Fruit fly (Drosophila melanogaster) whole organism, embryonic: ENCODE results near the gene Gr32a.
A peak's percentile ranks its signal among the peaks of the same experiment; 100 is the strongest.

Experiments
- BEAF-32 ChIP-seq: fragments of 200-800 bp; sonication (Bioruptor generic); optimal IDR thresholded peaks from 3 replicates; lab custom pipeline; 2017; ENCODE audit warnings: missing biosample characterization, missing genetic modification characterization, mild to moderate bottlenecking, moderate library complexity, missing genetic modification reagents
- Blimp-1 ChIP-seq: fragments of 200-800 bp; sonication (Bioruptor generic); optimal IDR thresholded peaks from 3 replicates; lab custom pipeline; 2018; ENCODE audit warnings: missing biosample characterization, missing genetic modification characterization, mild to moderate bottlenecking, moderate library complexity, missing genetic modification reagents
- C15 ChIP-seq: fragments of 200-800 bp; sonication (Bioruptor generic); IDR thresholded peaks from 3 replicates; pipeline ENCODE4 v1.3.6; 2022; ENCODE audit warnings: missing biosample characterization, missing genetic modification characterization
- CG10209 ChIP-seq: fragments of 200-800 bp; sonication (Bioruptor generic); optimal IDR thresholded peaks from 3 replicates; lab custom pipeline; 2017; ENCODE audit warnings: missing biosample characterization, mild to moderate bottlenecking, missing genetic modification characterization, missing genetic modification reagents
- CG1024 ChIP-seq: fragments of 200-800 bp; sonication (Bioruptor generic); IDR thresholded peaks from 2 replicates; pipeline ENCODE4 v1.3.6; 2022; ENCODE audit warnings: missing biosample characterization, missing genetic modification characterization
- CG10267 ChIP-seq: fragments of 200-800 bp; sonication (Bioruptor generic); optimal IDR thresholded peaks from 2 replicates; lab custom pipeline; 2018; ENCODE audit warnings: missing biosample characterization, mild to moderate bottlenecking, missing genetic modification characterization, moderate library complexity
- CG10462 ChIP-seq: fragments of 200-800 bp; sonication (Bioruptor generic); optimal IDR thresholded peaks from 2 replicates; lab custom pipeline; 2016; ENCODE audit warnings: missing biosample characterization, missing genetic modification characterization
- CG12155 ChIP-seq: fragments of 200-800 bp; sonication (Bioruptor generic); optimal IDR thresholded peaks from 3 replicates; lab custom pipeline; 2016; ENCODE audit warnings: missing biosample characterization, missing genetic modification characterization
- CG12942 ChIP-seq: fragments of 200-800 bp; sonication (Bioruptor generic); optimal IDR thresholded peaks from 3 replicates; lab custom pipeline; 2016; ENCODE audit warnings: missing biosample characterization, missing genetic modification characterization
- CG13296 ChIP-seq: fragments of 200-800 bp; sonication (Bioruptor generic); optimal IDR thresholded peaks from 3 replicates; lab custom pipeline; 2018; ENCODE audit warnings: missing biosample characterization, mild to moderate bottlenecking, missing genetic modification characterization
- CG14050 ChIP-seq: fragments of 200-800 bp; sonication (Bioruptor generic); IDR thresholded peaks from 3 replicates; pipeline ENCODE4 v1.3.6; 2022; ENCODE audit warnings: missing biosample characterization, missing genetic modification characterization
- CG14441 ChIP-seq: fragments of 200-800 bp; sonication (Bioruptor generic); IDR thresholded peaks from 2 replicates; pipeline ENCODE4 v1.3.6; 2022; ENCODE audit warnings: missing biosample characterization, missing genetic modification characterization
- CG2889 ChIP-seq: fragments of 200-800 bp; sonication (Bioruptor generic); IDR thresholded peaks from 3 replicates; pipeline ENCODE4 v1.3.6; 2022; ENCODE audit warnings: missing biosample characterization, missing genetic modification characterization
- CG31224 ChIP-seq: fragments of 200-800 bp; sonication (Bioruptor generic); IDR thresholded peaks from 2 replicates; pipeline ENCODE4 v1.3.6; 2022; ENCODE audit warnings: missing biosample characterization, missing genetic modification characterization
- CG3407 ChIP-seq: fragments of 200-800 bp; sonication (Bioruptor generic); optimal IDR thresholded peaks from 2 replicates; lab custom pipeline; 2018; ENCODE audit warnings: missing biosample characterization, mild to moderate bottlenecking, missing genetic modification characterization
- CG3847 ChIP-seq: fragments of 200-800 bp; sonication (Bioruptor generic); IDR thresholded peaks from 2 replicates; pipeline ENCODE4 v1.3.6; 2022; ENCODE audit warnings: missing biosample characterization, missing genetic modification characterization
- CG5180 ChIP-seq: fragments of 200-800 bp; sonication (Bioruptor generic); optimal IDR thresholded peaks from 3 replicates; lab custom pipeline; 2017; ENCODE audit warnings: missing biosample characterization, missing genetic modification characterization, mild to moderate bottlenecking, moderate library complexity, missing genetic modification reagents
- CG6175 ChIP-seq: fragments of 200-800 bp; sonication (Bioruptor generic); IDR thresholded peaks from 3 replicates; pipeline ENCODE4 v1.3.6; 2022; ENCODE audit warnings: missing biosample characterization, missing genetic modification characterization
- CG7271 ChIP-seq: fragments of 200-800 bp; sonication (Bioruptor generic); optimal IDR thresholded peaks from 2 replicates; lab custom pipeline; 2018; ENCODE audit warnings: missing biosample characterization, mild to moderate bottlenecking, missing genetic modification characterization, moderate library complexity
- CG7745 ChIP-seq: fragments of 200-800 bp; sonication (Bioruptor generic); optimal IDR thresholded peaks from 2 replicates; lab custom pipeline; 2018; ENCODE audit warnings: missing biosample characterization, mild to moderate bottlenecking, missing genetic modification characterization, moderate library complexity
- CG7928 ChIP-seq: fragments of 200-800 bp; sonication (Bioruptor generic); optimal IDR thresholded peaks from 2 replicates; lab custom pipeline; 2017; ENCODE audit warnings: missing biosample characterization, mild to moderate bottlenecking, missing genetic modification characterization
- CG8359 ChIP-seq: fragments of 200-800 bp; sonication (Bioruptor generic); optimal IDR thresholded peaks from 2 replicates; lab custom pipeline; 2017; ENCODE audit warnings: missing biosample characterization, mild to moderate bottlenecking, missing genetic modification characterization, borderline replicate concordance
- CG8478 ChIP-seq: fragments of >200 bp; optimal IDR thresholded peaks from 2 replicates; lab custom pipeline; 2018
- CG9876 ChIP-seq: fragments of 200-800 bp; sonication (Bioruptor generic); optimal IDR thresholded peaks from 2 replicates; lab custom pipeline; 2016; ENCODE audit warnings: missing biosample characterization, missing genetic modification characterization
- CHES-1-like ChIP-seq: fragments of 200-800 bp; sonication (Bioruptor generic); optimal IDR thresholded peaks from 2 replicates; lab custom pipeline; 2016; ENCODE audit warnings: missing biosample characterization, missing genetic modification characterization
- Chrac-16 ChIP-seq: fragments of 200-800 bp; sonication (Bioruptor generic); optimal IDR thresholded peaks from 3 replicates; lab custom pipeline; 2016; ENCODE audit warnings: missing biosample characterization, missing genetic modification characterization
- CkIIα-i1 ChIP-seq: fragments of 200-800 bp; sonication (Bioruptor generic); IDR thresholded peaks from 2 replicates; pipeline ENCODE4 v1.3.6; 2022; ENCODE audit warnings: missing biosample characterization, missing genetic modification characterization
- Doc2 ChIP-seq: fragments of 200-800 bp; sonication (Bioruptor generic); IDR thresholded peaks from 2 replicates; pipeline ENCODE4 v1.3.6; 2022; ENCODE audit warnings: missing biosample characterization, missing genetic modification characterization
- Ets97D ChIP-seq: fragments of 200-800 bp; sonication (Bioruptor generic); optimal IDR thresholded peaks from 3 replicates; lab custom pipeline; 2016; ENCODE audit warnings: missing biosample characterization, missing genetic modification characterization
- Gsc ChIP-seq: fragments of 200-800 bp; sonication (Bioruptor generic); IDR thresholded peaks from 2 replicates; pipeline ENCODE4 v1.3.6; 2022; ENCODE audit warnings: missing biosample characterization, missing genetic modification characterization
- Hmx ChIP-seq: fragments of 200-800 bp; sonication (Bioruptor generic); optimal IDR thresholded peaks from 2 replicates; lab custom pipeline; 2016; ENCODE audit warnings: missing biosample characterization, missing genetic modification characterization
- Med ChIP-seq: fragments of 200-800 bp; sonication (Bioruptor generic); peaks from one replicate; lab custom pipeline; 2016; ENCODE audit warnings: missing biosample characterization, missing genetic modification characterization, mild to moderate bottlenecking, inconsistent platforms, moderate library complexity
- Nf-YA ChIP-seq: fragments of 200-800 bp; sonication (Bioruptor generic); IDR thresholded peaks from 2 replicates; pipeline ENCODE4 v1.3.6; 2022; ENCODE audit warnings: missing biosample characterization, missing genetic modification characterization
- PHDP ChIP-seq: fragments of 200-800 bp; sonication (Bioruptor generic); optimal IDR thresholded peaks from 3 replicates; lab custom pipeline; 2018; ENCODE audit warnings: missing biosample characterization, mild to moderate bottlenecking, missing genetic modification characterization, moderate library complexity
- Rx ChIP-seq: fragments of 200-800 bp; sonication (Bioruptor generic); IDR thresholded peaks from 2 replicates; pipeline ENCODE4 v1.3.6; 2022; ENCODE audit warnings: missing biosample characterization, missing genetic modification characterization
- Side ChIP-seq: fragments of 200-800 bp; sonication (Bioruptor generic); optimal IDR thresholded peaks from 2 replicates; lab custom pipeline; 2016; ENCODE audit warnings: missing biosample characterization, missing genetic modification characterization
- Sox100B ChIP-seq: fragments of 200-800 bp; sonication (Bioruptor generic); optimal IDR thresholded peaks from 3 replicates; lab custom pipeline; 2018; ENCODE audit warnings: missing biosample characterization, mild to moderate bottlenecking, missing genetic modification characterization
- YL-1 ChIP-seq: fragments of 200-800 bp; sonication (Bioruptor generic); optimal IDR thresholded peaks from 3 replicates; lab custom pipeline; 2017; ENCODE audit warnings: missing biosample characterization, mild to moderate bottlenecking, missing genetic modification characterization
- al ChIP-seq: fragments of 200-800 bp; sonication (Bioruptor generic); IDR thresholded peaks from 2 replicates; pipeline ENCODE4 v1.3.6; 2022; ENCODE audit warnings: missing biosample characterization, missing genetic modification characterization
- bowl ChIP-seq: fragments of 200-800 bp; sonication (Bioruptor generic); IDR thresholded peaks from 2 replicates; pipeline ENCODE4 v1.3.6; 2022; ENCODE audit warnings: missing biosample characterization, missing genetic modification characterization
- chinmo ChIP-seq: fragments of 200-800 bp; sonication (Bioruptor generic); IDR thresholded peaks from 4 replicates; pipeline ENCODE4 v1.3.6; 2022; ENCODE audit warnings: missing biosample characterization, missing genetic modification characterization; ENCODE audit not compliant: partially characterized antibody
- chm ChIP-seq: fragments of 200-800 bp; sonication (Bioruptor generic); IDR thresholded peaks from 2 replicates; pipeline ENCODE4 v1.3.6; 2022; ENCODE audit warnings: missing biosample characterization, missing genetic modification characterization
- emc ChIP-seq: fragments of 200-800 bp; sonication (Bioruptor generic); optimal IDR thresholded peaks from 2 replicates; lab custom pipeline; 2016; ENCODE audit warnings: missing biosample characterization, missing genetic modification characterization
- esg ChIP-seq: fragments of 200-800 bp; sonication (Bioruptor generic); conservative IDR thresholded peaks from 2 replicates; pipeline ENCODE4 v1.3.6; 2022; ENCODE audit warnings: missing biosample characterization, missing genetic modification characterization
- fd102C ChIP-seq: fragments of 200-800 bp; sonication (Bioruptor generic); optimal IDR thresholded peaks from 2 replicates; lab custom pipeline; 2018; ENCODE audit warnings: missing biosample characterization, mild to moderate bottlenecking, missing genetic modification characterization, moderate library complexity
- grn ChIP-seq: fragments of 200-800 bp; sonication (Bioruptor generic); optimal IDR thresholded peaks from 3 replicates; lab custom pipeline; 2017; ENCODE audit warnings: missing biosample characterization, missing genetic modification characterization
- lov ChIP-seq, 2 experiments: fragments of 200-800 bp in 1 of 2; fragments of >200 bp in 1 of 2; sonication (Bioruptor generic) in 1 of 2; IDR thresholded peaks in 1 of 2; optimal IDR thresholded peaks in 1 of 2; 2 replicates in 1 of 2; 3 replicates in 1 of 2; pipeline versions ENCODE4 v1.3.6 to Lab custom; 2017 to 2022; ENCODE audit warnings: missing biosample characterization in 1 of 2, missing genetic modification characterization in 1 of 2
- peb ChIP-seq: fragments of 200-800 bp; sonication (Bioruptor generic); IDR thresholded peaks from 2 replicates; pipeline ENCODE4 v1.3.6; 2022; ENCODE audit warnings: missing biosample characterization, missing genetic modification characterization
- pnt ChIP-seq: fragments of 200-800 bp; sonication (Bioruptor generic); optimal IDR thresholded peaks from 3 replicates; lab custom pipeline; 2016; ENCODE audit warnings: missing biosample characterization, missing genetic modification characterization
- sens ChIP-seq: fragments of 200-800 bp; sonication (Bioruptor generic); peaks from one replicate; lab custom pipeline; 2016; ENCODE audit warnings: missing biosample characterization, missing genetic modification characterization
- shn ChIP-seq: fragments of 200-800 bp; sonication (Bioruptor generic); optimal IDR thresholded peaks from 3 replicates; lab custom pipeline; 2016; ENCODE audit warnings: missing biosample characterization, missing genetic modification characterization
- slbo ChIP-seq: fragments of 200-800 bp; sonication (Bioruptor generic); IDR thresholded peaks from 2 replicates; pipeline ENCODE4 v1.3.6; 2022; ENCODE audit warnings: missing biosample characterization, missing genetic modification characterization

The Gr32a gene

DNA sequence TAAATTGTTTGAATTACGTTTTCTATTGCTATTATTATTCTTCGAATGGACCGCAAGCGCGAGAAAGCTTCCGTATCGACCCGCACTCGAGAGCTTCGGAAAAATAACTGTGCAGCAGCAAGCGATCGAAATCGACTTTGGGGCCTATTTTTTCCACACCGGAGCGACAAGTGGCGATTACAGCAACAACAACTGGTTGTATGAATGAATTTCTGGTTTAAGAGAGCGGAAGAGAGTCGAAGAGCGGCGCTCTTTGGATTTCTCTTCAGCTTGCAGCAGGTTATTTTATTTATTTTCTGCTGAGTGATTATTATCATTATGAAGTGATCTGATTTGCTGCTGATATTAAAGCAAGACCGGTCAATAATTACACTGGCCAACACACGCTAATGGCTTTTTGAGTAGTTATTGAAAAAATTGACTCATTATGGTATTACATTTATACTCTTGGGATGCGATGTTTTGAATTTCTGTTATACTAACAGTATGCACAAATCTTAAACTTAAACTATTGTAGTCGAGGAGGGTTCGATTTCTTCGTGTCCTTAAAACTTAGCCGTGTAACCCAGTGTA is 46.8 kb upstream of the Gr32a start, which contains the start of gene Samuel (continued):
- TF ChIP-seq CG14050 (no peak), lov (optimal IDR thresholded peaks at IDR 0.05; lab: Kevin White, UChicago) (no peak), lov (GFP tag; IDR thresholded peaks at IDR 0.05; lab: Robert Waterston, UW) (no peak), CG10267 (tag; lab: Kevin White, UChicago) (no peak), al (no peak), emc (GFP tag; lab: Kevin White, UChicago) (no peak), grn (GFP tag; lab: Kevin White, UChicago) (peak; percentile 96), peb (GFP tag; lab: Robert Waterston, UW) (no peak), CG10209 (no peak), CG7271 (tag; lab: Kevin White, UChicago) (no peak), Chrac-16 (GFP tag; lab: Kevin White, UChicago) (no peak), Gsc (GFP tag; lab: Robert Waterston, UW) (no peak), slbo (no peak), CG7928 (GFP tag; lab: Kevin White, UChicago) (no peak), Rx (GFP tag; lab: Robert Waterston, UW) (no peak), CG1024 (GFP tag; lab: Robert Waterston, UW) (no peak), sens (peak; percentile 78), shn (GFP tag; lab: Kevin White, UChicago) (no peak), CkIIα-i1 (GFP tag; lab: Robert Waterston, UW) (no peak), CG3847 (no peak), Side (no peak), CG10462 (no peak), CG5180 (peak; percentile 59), Doc2 (GFP tag; lab: Robert Waterston, UW) (no peak), Blimp-1 (GFP tag; lab: Kevin White, UChicago) (no peak), BEAF-32 (GFP tag; lab: Kevin White, UChicago) (no peak), CG9876 (GFP tag; lab: Kevin White, UChicago) (no peak), CG8359 (GFP tag; lab: Kevin White, UChicago) (no peak), CG13296 (GFP tag; lab: Kevin White, UChicago) (no peak), CG6175 (GFP tag; lab: Robert Waterston, UW) (0 out of 3 replicates have a peak, but pooled peaks have one; percentile 29), fd102C (no peak), Hmx (GFP tag; lab: Kevin White, UChicago) (no peak), C15 (GFP tag; lab: Robert Waterston, UW) (no peak), YL-1 (no peak), esg (GFP tag; lab: Robert Waterston, UW) (no peak), chm (peak; percentile 27; the same call in 1 of the 2 replicates), CG12155 (GFP tag; lab: Kevin White, UChicago) (no peak), CG8478 (lab: Kevin White, UChicago) (no peak), CG12942 (GFP tag; lab: Kevin White, UChicago) (no peak), PHDP (tag; lab: Kevin White, UChicago) (peak; percentile 28), CHES-1-like (GFP tag; lab: Kevin White, UChicago) (no peak), Sox100B (no peak), bowl (GFP tag; lab: Robert Waterston, UW) (no peak), CG3407 (GFP tag; lab: Kevin White, UChicago) (no peak), CG31224 (GFP tag; lab: Robert Waterston, UW) (no peak), CG7745 (tag; lab: Kevin White, UChicago) (no peak), CG2889 (GFP tag; lab: Robert Waterston, UW) (peak; percentile 23; the same call in 1 of the 3 replicates), chinmo (GFP tag; lab: Robert Waterston, UW) (peak; percentile 82; the same call in 3 of the 4 replicates), CG14441 (GFP tag; lab: Robert Waterston, UW) (no peak), Ets97D (peak; percentile 4), pnt (no peak), Nf-YA (GFP tag; lab: Robert Waterston, UW) (no peak), Med (peak; percentile 72)
